Worm (Caenorhabditis elegans): Measurements from ENCODE around the gene F31B9.3.

DNA sequence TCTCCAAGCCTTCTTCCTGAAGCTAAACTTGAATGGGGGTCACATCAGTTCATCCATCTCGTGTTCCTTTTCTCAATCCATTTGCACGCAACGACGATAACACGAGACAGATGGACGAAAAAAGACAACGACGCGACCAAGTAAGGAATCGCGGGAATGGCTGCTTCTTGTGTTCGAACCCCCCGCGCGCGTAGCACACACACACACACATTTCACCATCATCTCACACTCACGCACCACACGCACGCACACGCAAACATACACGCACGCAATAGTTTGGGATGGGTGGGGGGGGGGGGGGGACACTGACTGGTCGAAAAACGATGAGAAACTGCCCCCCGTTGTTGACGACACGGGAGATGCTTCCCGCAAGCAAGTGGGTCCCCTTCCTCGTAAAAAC, 46.6 kb upstream of the F31B9.3 start:
- TF ChIP-seq ztf-4 (tag; optimal IDR thresholded peaks at IDR 0.05) (no peak), zag-1 (tag; optimal IDR thresholded peaks at IDR 0.05) (no peak), unc-130 (tag; optimal IDR thresholded peaks at IDR 0.05) (no peak), elt-3 (tag; optimal IDR thresholded peaks at IDR 0.05) (no peak), pag-3 (tag; optimal IDR thresholded peaks at IDR 0.05; ENCODE audit: borderline replicate concordance, insufficient read depth) (no peak)

Data from whole organism, L1 larva.